Worm (Caenorhabditis elegans) whole organism, dauer: ENCODE measurements around the gene C23F12.3.

Experiments used
- unc-62 ChIP-seq: sonication (generic microtip); optimal IDR thresholded peaks from 2 replicates; lab custom pipeline; 2017; ENCODE audit warnings: missing biosample characterization, missing genetic modification reagents, missing genetic modification characterization

C23F12.3 gene

ce11 chrX:9405922-9406321 is 14.5 kb downstream of the C23F12.3 start:
- no peak for TF ChIP-seq unc-62

ce11 chrX:9409114-9409513 is 17.7 kb downstream of the C23F12.3 start:
- TF ChIP-seq unc-62: no peak

ce11 chrX:9410747-9411146 is 19.3 kb downstream of the C23F12.3 start:
- no peak for TF ChIP-seq unc-62

- no peak for TF ChIP-seq unc-62
These were observed 20.2 kb downstream of the C23F12.3 start for ce11 chrX:9411675-9412074.

ce11 chrX:9417326-9417725 is 25.9 kb downstream of the C23F12.3 start:
- no peak for TF ChIP-seq unc-62

ce11 chrX:9417948-9418347 is 26.5 kb downstream of the C23F12.3 start:
- TF ChIP-seq unc-62: no peak

- TF ChIP-seq unc-62: no peak
These were observed 36.6 kb downstream of the C23F12.3 start, which contains the start of gene B0272.4 for ce11 chrX:9428059-9428458. TSS of gene B0272.4 (plus strand) at chrX:9428431.

ce11 chrX:9431002-9431482 is 39.6 kb downstream of the C23F12.3 start, which contains the start of gene B0272.3:
TSS of gene B0272.3 (plus strand) at chrX:9431432.
- TF ChIP-seq unc-62: no peak

ce11 chrX:9436843-9437312 is 45.4 kb downstream of the C23F12.3 start, which contains the start of gene tbb-4:
TSS of gene tbb-4 (minus strand) at chrX:9436893.
- TF ChIP-seq unc-62: no peak

- no peak for TF ChIP-seq unc-62
These were observed 50.1 kb downstream of the C23F12.3 start, which contains the start of gene memb-1 for ce11 chrX:9441512-9441911. TSS of gene memb-1 (minus strand) at chrX:9441571.
